Worm (Caenorhabditis elegans): ENCODE measurements around the gene C39E9.12.

ce11 chrIV:13078342-13078741 lies 15.5 kb upstream of the C39E9.12 start:
- TF ChIP-seq egl-27 (tag; optimal IDR thresholded peaks at IDR 0.05) (no peak), unc-62 (GFP tag; optimal IDR thresholded peaks at IDR 0.05) (no peak), jun-1 (tag; optimal IDR thresholded peaks at IDR 0.05) (no peak), dpl-1 (GFP tag; optimal IDR thresholded peaks at IDR 0.05) (no peak), ceh-90 (tag; optimal IDR thresholded peaks at IDR 0.05) (no peak), snpc-4 (tag; optimal IDR thresholded peaks at IDR 0.05) (no peak), fos-1 (tag; optimal IDR thresholded peaks at IDR 0.05) (no peak)

All from whole organism, L1 larva.